Worm (Caenorhabditis elegans): ENCODE results near the gene ipp-5.

DNA sequence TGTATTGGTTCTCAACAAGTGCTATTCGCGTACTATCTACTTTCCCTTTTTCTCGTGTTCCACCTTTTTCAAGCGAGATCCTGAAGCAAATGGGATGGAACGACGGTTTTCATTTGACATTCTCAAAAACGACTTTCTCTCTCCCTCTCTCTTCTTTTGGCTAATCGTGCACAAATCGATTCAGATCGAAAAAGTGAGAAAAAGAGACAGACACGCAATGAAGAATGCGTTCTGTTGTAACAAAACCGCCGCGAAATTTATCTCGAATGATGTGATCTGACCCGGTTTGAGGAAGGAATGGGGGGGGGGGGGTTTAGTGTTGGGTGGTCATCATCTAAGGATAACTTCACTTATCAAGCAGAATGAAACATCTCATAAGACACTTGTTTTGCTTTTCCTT is 33.1 kb downstream of the ipp-5 start:
- no peak for TF ChIP-seq pros-1 (tag; optimal IDR thresholded peaks at IDR 0.05)
- no peak for TF ChIP-seq unc-86 (tag; optimal IDR thresholded peaks at IDR 0.05)
- no peak for TF ChIP-seq pha-2 (tag; optimal IDR thresholded peaks at IDR 0.05)
- TF ChIP-seq pqm-1 (tag; optimal IDR thresholded peaks at IDR 0.05), result no peak
- no peak for TF ChIP-seq lim-6 (tag; optimal IDR thresholded peaks at IDR 0.05)
- no peak for TF ChIP-seq F13H6.1 (tag; optimal IDR thresholded peaks at IDR 0.05)
- no peak for TF ChIP-seq ama-1 (optimal IDR thresholded peaks at IDR 0.05)
- TF ChIP-seq hlh-30 (tag; optimal IDR thresholded peaks at IDR 0.05; ENCODE audit: insufficient read depth), result no peak
- TF ChIP-seq sdc-2 (tag; optimal IDR thresholded peaks at IDR 0.05), result no peak
- TF ChIP-seq C08G9.2 (tag; optimal IDR thresholded peaks at IDR 0.05), result no peak
